Fruit fly (Drosophila melanogaster) whole organism, embryonic: ENCODE data around the gene put.

Source experiments
- ATbp ChIP-seq: fragments of 200-800 bp; sonication (Bioruptor generic); optimal IDR thresholded peaks from 2 replicates; lab custom pipeline; 2017; ENCODE audit warnings: missing biosample characterization, mild to moderate bottlenecking, missing genetic modification characterization, missing genetic modification reagents
- CG10209 ChIP-seq: fragments of 200-800 bp; sonication (Bioruptor generic); optimal IDR thresholded peaks from 3 replicates; lab custom pipeline; 2017; ENCODE audit warnings: missing biosample characterization, mild to moderate bottlenecking, missing genetic modification characterization, missing genetic modification reagents
- CG11398 ChIP-seq: fragments of 200-800 bp; sonication (Bioruptor generic); optimal IDR thresholded peaks from 2 replicates; lab custom pipeline; 2016; ENCODE audit warnings: missing biosample characterization, missing genetic modification characterization
- CG12104 ChIP-seq: fragments of 200-800 bp; sonication (Bioruptor generic); optimal IDR thresholded peaks from 3 replicates; lab custom pipeline; 2016; ENCODE audit warnings: missing biosample characterization, missing genetic modification characterization
- CG12744 ChIP-seq: fragments of 200-800 bp; sonication (Bioruptor generic); optimal IDR thresholded peaks from 2 replicates; lab custom pipeline; 2016; ENCODE audit warnings: missing biosample characterization, missing genetic modification characterization
- CG14965 ChIP-seq: fragments of 200-800 bp; sonication (Bioruptor generic); optimal IDR thresholded peaks from 2 replicates; lab custom pipeline; 2016; ENCODE audit warnings: missing biosample characterization, missing genetic modification characterization, borderline replicate concordance
- CG17186 ChIP-seq: fragments of 200-800 bp; sonication (Bioruptor generic); optimal IDR thresholded peaks from 3 replicates; lab custom pipeline; 2017; ENCODE audit warnings: missing biosample characterization, missing genetic modification reagents, missing genetic modification characterization
- CG17361 ChIP-seq: fragments of 200-800 bp; sonication (Bioruptor generic); IDR thresholded peaks from 3 replicates; pipeline ENCODE4 v1.3.6; 2022; ENCODE audit warnings: missing biosample characterization, missing genetic modification characterization
- CG18476 ChIP-seq: fragments of 200-800 bp; sonication (Bioruptor generic); optimal IDR thresholded peaks from 2 replicates; lab custom pipeline; 2016; ENCODE audit warnings: missing biosample characterization, mild to moderate bottlenecking, missing genetic modification characterization
- CG3281 ChIP-seq: fragments of 200-800 bp; sonication (Bioruptor generic); optimal IDR thresholded peaks from 3 replicates; lab custom pipeline; 2017; ENCODE audit warnings: missing biosample characterization, mild to moderate bottlenecking, missing genetic modification characterization
- CG33213 ChIP-seq: fragments of 200-800 bp; sonication (Bioruptor generic); optimal IDR thresholded peaks from 3 replicates; lab custom pipeline; 2016; ENCODE audit warnings: missing biosample characterization, missing genetic modification characterization
- CG34224 ChIP-seq: fragments of 200-800 bp; sonication (Bioruptor generic); IDR thresholded peaks from 3 replicates; pipeline ENCODE4 v1.3.6; 2022; ENCODE audit warnings: missing biosample characterization, missing genetic modification characterization; ENCODE audit not compliant: partially characterized antibody
- CG34376 ChIP-seq: fragments of 200-800 bp; sonication (Bioruptor generic); optimal IDR thresholded peaks from 2 replicates; lab custom pipeline; 2018; ENCODE audit warnings: missing biosample characterization, mild to moderate bottlenecking, missing genetic modification characterization
- CG3838 ChIP-seq: fragments of 200-800 bp; sonication (Bioruptor generic); optimal IDR thresholded peaks from 3 replicates; lab custom pipeline; 2016; ENCODE audit warnings: missing biosample characterization, missing genetic modification characterization
- CG43689 ChIP-seq: fragments of 200-800 bp; sonication (Bioruptor generic); IDR thresholded peaks from 2 replicates; pipeline ENCODE4 v1.3.6; 2022; ENCODE audit warnings: missing biosample characterization, missing genetic modification characterization
- CG6254 ChIP-seq: fragments of 200-800 bp; sonication (Bioruptor generic); optimal IDR thresholded peaks from 3 replicates; lab custom pipeline; 2017; ENCODE audit warnings: mild to moderate bottlenecking, missing biosample characterization, missing genetic modification reagents, missing genetic modification characterization
- CG6272 ChIP-seq: fragments of 200-800 bp; sonication (Bioruptor generic); IDR thresholded peaks from 2 replicates; pipeline ENCODE4 v1.3.6; 2022; ENCODE audit warnings: missing biosample characterization, missing genetic modification characterization
- CG8924 ChIP-seq: fragments of 200-800 bp; optimal IDR thresholded peaks from 3 replicates; lab custom pipeline; 2019; ENCODE audit warnings: missing biosample characterization, mild to moderate bottlenecking, missing genetic modification characterization, moderate library complexity
- CG9932 ChIP-seq: fragments of 200-800 bp; sonication (Bioruptor generic); IDR thresholded peaks from 2 replicates; pipeline ENCODE4 v1.3.6; 2022; ENCODE audit warnings: missing biosample characterization, missing genetic modification characterization
- Dad ChIP-seq: fragments of 200-800 bp; sonication (Bioruptor generic); optimal IDR thresholded peaks from 3 replicates; lab custom pipeline; 2016; ENCODE audit warnings: missing biosample characterization, missing genetic modification characterization
- Dfd ChIP-seq, 2 experiments: fragments of >200 bp; optimal IDR thresholded peaks; 2 replicates each; lab custom pipeline; 2017; ENCODE audit warnings: missing biosample characterization in 2 of 2, missing genetic modification characterization in 2 of 2
- Drgx ChIP-seq: fragments of 200-800 bp; sonication (Bioruptor generic); IDR thresholded peaks from 2 replicates; pipeline ENCODE4 v1.3.6; 2022; ENCODE audit warnings: missing biosample characterization, missing genetic modification characterization
- Elba2 ChIP-seq: fragments of 200-800 bp; sonication (Bioruptor generic); optimal IDR thresholded peaks from 3 replicates; lab custom pipeline; 2016; ENCODE audit warnings: missing biosample characterization, missing genetic modification characterization
- Hsf ChIP-seq: fragments of 200-800 bp; sonication (Bioruptor generic); optimal IDR thresholded peaks from 3 replicates; lab custom pipeline; 2016; ENCODE audit warnings: missing biosample characterization, missing genetic modification characterization
- Kr ChIP-seq: fragments of 200-800 bp; sonication (Bioruptor generic); optimal IDR thresholded peaks from 2 replicates; lab custom pipeline; 2017; ENCODE audit warnings: missing biosample characterization, mild to moderate bottlenecking, missing genetic modification characterization
- MBD-R2 ChIP-seq: fragments of 200-800 bp; sonication (Bioruptor generic); IDR thresholded peaks from 2 replicates; pipeline ENCODE4 v1.3.6; 2022; ENCODE audit warnings: missing biosample characterization, missing genetic modification characterization
- MESR4 ChIP-seq: fragments of 200-800 bp; sonication (Bioruptor generic); optimal IDR thresholded peaks from 2 replicates; lab custom pipeline; 2018; ENCODE audit warnings: missing biosample characterization, mild to moderate bottlenecking, missing genetic modification characterization, moderate library complexity
- Max ChIP-seq: fragments of 200-800 bp; sonication (Bioruptor generic); optimal IDR thresholded peaks from 2 replicates; lab custom pipeline; 2016; ENCODE audit warnings: missing biosample characterization, mild to moderate bottlenecking, missing genetic modification characterization
- Rfx ChIP-seq: fragments of 200-800 bp; sonication (Bioruptor generic); IDR thresholded peaks from 2 replicates; pipeline ENCODE4 v1.3.6; 2022; ENCODE audit warnings: missing biosample characterization, missing genetic modification characterization
- Rx ChIP-seq: fragments of 200-800 bp; sonication (Bioruptor generic); IDR thresholded peaks from 2 replicates; pipeline ENCODE4 v1.3.6; 2022; ENCODE audit warnings: missing biosample characterization, missing genetic modification characterization
- Spps ChIP-seq: fragments of 200-800 bp; sonication (Bioruptor generic); optimal IDR thresholded peaks from 2 replicates; lab custom pipeline; 2018; ENCODE audit warnings: missing biosample characterization, mild to moderate bottlenecking, missing genetic modification characterization
- Vsx1 ChIP-seq: fragments of 200-800 bp; sonication (Bioruptor generic); optimal IDR thresholded peaks from 2 replicates; lab custom pipeline; 2017; ENCODE audit warnings: missing biosample characterization, mild to moderate bottlenecking, missing genetic modification characterization, missing genetic modification reagents
- btn ChIP-seq: fragments of 200-800 bp; sonication (Bioruptor generic); optimal IDR thresholded peaks from 2 replicates; lab custom pipeline; 2016; ENCODE audit warnings: missing biosample characterization, missing genetic modification characterization
- cato ChIP-seq: fragments of 200-800 bp; sonication (Bioruptor generic); optimal IDR thresholded peaks from 2 replicates; lab custom pipeline; 2016; ENCODE audit warnings: missing biosample characterization, missing genetic modification characterization, borderline replicate concordance
- da ChIP-seq: fragments of 200-800 bp; sonication (Bioruptor generic); optimal IDR thresholded peaks from 2 replicates; lab custom pipeline; 2016; ENCODE audit warnings: missing biosample characterization, missing genetic modification characterization
- esg ChIP-seq: fragments of 200-800 bp; sonication (Bioruptor generic); conservative IDR thresholded peaks from 2 replicates; pipeline ENCODE4 v1.3.6; 2022; ENCODE audit warnings: missing biosample characterization, missing genetic modification characterization
- ewg ChIP-seq: fragments of 200-800 bp; sonication (Bioruptor generic); optimal IDR thresholded peaks from 3 replicates; lab custom pipeline; 2017; ENCODE audit warnings: mild to moderate bottlenecking, missing biosample characterization, missing genetic modification reagents, missing genetic modification characterization
- eyg ChIP-seq: fragments of 200-800 bp; sonication (Bioruptor generic); optimal IDR thresholded peaks from 3 replicates; lab custom pipeline; 2016; ENCODE audit warnings: missing biosample characterization, missing genetic modification characterization
- fd3F ChIP-seq: fragments of 200-800 bp; sonication (Bioruptor generic); optimal IDR thresholded peaks from 2 replicates; lab custom pipeline; 2018; ENCODE audit warnings: missing biosample characterization, mild to moderate bottlenecking, missing genetic modification characterization, moderate library complexity
- grn ChIP-seq: fragments of 200-800 bp; sonication (Bioruptor generic); optimal IDR thresholded peaks from 3 replicates; lab custom pipeline; 2017; ENCODE audit warnings: missing biosample characterization, missing genetic modification characterization
- pan ChIP-seq, 4 experiments: fragments of >200 bp in 3 of 4; fragments of 200-800 bp in 1 of 4; sonication (Bioruptor generic) in 1 of 4; optimal IDR thresholded peaks in 3 of 4; IDR thresholded peaks in 1 of 4; 2 replicates each; pipeline versions ENCODE4 v1.3.6 to Lab custom; 2017 to 2022; ENCODE audit warnings: missing biosample characterization in 2 of 4, missing genetic modification characterization in 2 of 4, mixed read lengths in 1 of 4
- sc ChIP-seq, 3 experiments: fragments of >200 bp in 2 of 3; fragments of 200-800 bp in 1 of 3; sonication (Bioruptor generic) in 1 of 3; optimal IDR thresholded peaks; 2 replicates in 2 of 3; 3 replicates in 1 of 3; lab custom pipeline; 2017; ENCODE audit warnings: mild to moderate bottlenecking in 1 of 3, missing biosample characterization in 1 of 3, missing genetic modification characterization in 1 of 3, missing genetic modification reagents in 1 of 3
- sna ChIP-seq: fragments of 200-800 bp; sonication (Bioruptor generic); IDR thresholded peaks from 2 replicates; pipeline ENCODE4 v1.3.6; 2022; ENCODE audit warnings: missing biosample characterization, missing genetic modification characterization; ENCODE audit not compliant: partially characterized antibody
- sqz ChIP-seq: fragments of 200-800 bp; sonication (Bioruptor generic); optimal IDR thresholded peaks from 3 replicates; lab custom pipeline; 2018; ENCODE audit warnings: missing biosample characterization, mild to moderate bottlenecking, missing genetic modification characterization
- ssp ChIP-seq: fragments of 200-800 bp; sonication (Bioruptor generic); IDR thresholded peaks from 2 replicates; pipeline ENCODE4 v1.3.6; 2022; ENCODE audit warnings: missing biosample characterization, missing genetic modification characterization
- sug ChIP-seq: fragments of 200-800 bp; optimal IDR thresholded peaks from 2 replicates; lab custom pipeline; 2019; ENCODE audit warnings: missing biosample characterization, mild to moderate bottlenecking, missing genetic modification characterization, moderate library complexity
- zfh1 ChIP-seq: fragments of 200-800 bp; sonication (Bioruptor generic); IDR thresholded peaks from 3 replicates; pipeline ENCODE4 v1.3.6; 2022; ENCODE audit warnings: missing biosample characterization, missing genetic modification characterization

put gene

dm6 chr3R:14625215-14626156, at the start of gene put, which contains the start of gene His4r (continued):
- no peak for TF ChIP-seq CG34376 (GFP tag; lab: Kevin White, UChicago)
- TF ChIP-seq CG12744 (GFP tag; lab: Kevin White, UChicago), result no peak
- TF ChIP-seq da (GFP tag; lab: Kevin White, UChicago), result no peak
- no peak for TF ChIP-seq eyg (GFP tag; lab: Kevin White, UChicago)
- no peak for TF ChIP-seq Drgx (GFP tag; lab: Robert Waterston, UW)
- no peak for TF ChIP-seq CG6254 (GFP tag; lab: Kevin White, UChicago)
- TF ChIP-seq Kr (GFP tag; lab: Kevin White, UChicago), result no peak
- peak; percentile 66 for TF ChIP-seq CG33213
- TF ChIP-seq CG9932 (GFP tag; lab: Robert Waterston, UW), result no peak
- no peak for TF ChIP-seq CG11398 (GFP tag; lab: Kevin White, UChicago)
- no peak for TF ChIP-seq sc (optimal IDR thresholded peaks at IDR 0.05; lab: Kevin White, UChicago)
- TF ChIP-seq sc (GFP tag; optimal IDR thresholded peaks at IDR 0.05; lab: Kevin White, UChicago), result no peak
- TF ChIP-seq ATbp (GFP tag; lab: Kevin White, UChicago), result no peak
- TF ChIP-seq CG10209 (GFP tag; lab: Kevin White, UChicago), result no peak
- no peak for TF ChIP-seq fd3F (GFP tag; lab: Kevin White, UChicago)
- TF ChIP-seq CG12104 (GFP tag; lab: Kevin White, UChicago), result no peak
- no peak for TF ChIP-seq Dad (GFP tag; lab: Kevin White, UChicago)
- peak; percentile 3 for TF ChIP-seq sug (tag; lab: Kevin White, UChicago)
- peak; percentile 47 for TF ChIP-seq sqz
- TF ChIP-seq CG17186 (GFP tag; lab: Kevin White, UChicago), result peak; percentile 91
- 0 out of 2 replicates have a peak, but pooled peaks have one; percentile 9 for TF ChIP-seq ssp (GFP tag; lab: Robert Waterston, UW)
- peak; percentile 48; the same call in 1 of the 2 replicates for TF ChIP-seq sna (GFP tag; lab: Robert Waterston, UW)
- TF ChIP-seq CG8924, result peak; percentile 44
- no peak for TF ChIP-seq CG6272
- no peak for TF ChIP-seq pan (optimal IDR thresholded peaks at IDR 0.05; lab: Kevin White, UChicago)
- no peak for TF ChIP-seq pan (GFP tag; optimal IDR thresholded peaks at IDR 0.05 in 1 of 2, IDR thresholded peaks at IDR 0.05 in 1 of 2)
- peak; percentile 39 for TF ChIP-seq Max (GFP tag; lab: Kevin White, UChicago)
- TF ChIP-seq cato (GFP tag; lab: Kevin White, UChicago), result no peak
- TF ChIP-seq esg, result no peak
- TF ChIP-seq MBD-R2 (GFP tag; lab: Robert Waterston, UW), result peak; percentile 69
- TF ChIP-seq Dfd (GFP tag; optimal IDR thresholded peaks at IDR 0.05; lab: Kevin White, UChicago), result no peak
- no peak for TF ChIP-seq Rx (GFP tag; lab: Robert Waterston, UW)
- TF ChIP-seq Rfx (GFP tag; lab: Robert Waterston, UW), result peak; percentile 47; the same call in 1 of the 2 replicates
- no peak for TF ChIP-seq zfh1 (GFP tag; lab: Robert Waterston, UW)
- TF ChIP-seq grn (GFP tag; lab: Kevin White, UChicago), result peak; percentile 78
- TF ChIP-seq MESR4 (GFP tag; lab: Kevin White, UChicago), result peak; percentile 87
- TF ChIP-seq CG14965, result no peak
- peak; percentile 27; the same call in 1 of the 3 replicates for TF ChIP-seq CG34224 (GFP tag; lab: Robert Waterston, UW)
- TF ChIP-seq Vsx1 (GFP tag; lab: Kevin White, UChicago), result no peak
- peak; percentile 7 for TF ChIP-seq ewg (GFP tag; lab: Kevin White, UChicago)
- no peak for TF ChIP-seq CG3838
- TF ChIP-seq Elba2, result no peak
- no peak for TF ChIP-seq CG43689
- no peak for TF ChIP-seq CG3281 (GFP tag; lab: Kevin White, UChicago)
- TF ChIP-seq Spps (tag; lab: Kevin White, UChicago), result no peak
- peak; percentile 6 for TF ChIP-seq Hsf (GFP tag; lab: Kevin White, UChicago)
- TF ChIP-seq CG18476 (GFP tag; lab: Kevin White, UChicago), result no peak
- peak; percentile 37; the same call in 1 of the 3 replicates for TF ChIP-seq CG17361 (GFP tag; lab: Robert Waterston, UW)
- TF ChIP-seq btn (GFP tag; lab: Kevin White, UChicago), result no peak
